Fruit fly (Drosophila melanogaster): ENCODE results near the gene Ldsdh1.
A peak's percentile ranks its signal among the peaks of the same experiment; 100 is the strongest.

- TF ChIP-seq Myc (optimal IDR thresholded peaks at IDR 0.05): no peak
- peak; percentile 13 for TF ChIP-seq Sp1 (GFP tag; optimal IDR thresholded peaks at IDR 0.05)
- no peak for TF ChIP-seq Hr78 (GFP tag; optimal IDR thresholded peaks at IDR 0.05)
- peak; percentile 37 for TF ChIP-seq fru (GFP tag; optimal IDR thresholded peaks at IDR 0.05)
- peak; percentile 70 for TF ChIP-seq brk (GFP tag; optimal IDR thresholded peaks at IDR 0.05)
- no peak for TF ChIP-seq usp (GFP tag; optimal IDR thresholded peaks at IDR 0.05)
- TF ChIP-seq Hr83 (GFP tag; optimal IDR thresholded peaks at IDR 0.05; ENCODE audit: poor library complexity, severe bottlenecking): peak; percentile 53
- no peak for TF ChIP-seq sv (GFP tag; optimal IDR thresholded peaks at IDR 0.05)
- TF ChIP-seq Abd-B (GFP tag; optimal IDR thresholded peaks at IDR 0.05): no peak
- TF ChIP-seq psq (GFP tag; optimal IDR thresholded peaks at IDR 0.05): peak; percentile 52
- TF ChIP-seq Dif (GFP tag; optimal IDR thresholded peaks at IDR 0.05; ENCODE audit: partially characterized antibody): peak; percentile 23
Observed at dm6 chrX:8058446-8058900, 22.9 kb downstream of the Ldsdh1 start.
